Worm (Caenorhabditis elegans): ENCODE data around the gene Y37E11B.6.

ce11 chrIV:3593513-3593912 is 5.6 kb downstream of the Y37E11B.6 start, which contains the start of gene taf-2:
- TF ChIP-seq ZK546.5 (tag; optimal IDR thresholded peaks at IDR 0.05) (no peak), mml-1 (tag; optimal IDR thresholded peaks at IDR 0.05) (no peak), nhr-28 (tag; optimal IDR thresholded peaks at IDR 0.05) (no peak), nhr-11 (tag; optimal IDR thresholded peaks at IDR 0.05) (no peak), ceh-82 (tag; optimal IDR thresholded peaks at IDR 0.05) (no peak), lin-39 (tag; optimal IDR thresholded peaks at IDR 0.05) (no peak), ama-1 (optimal IDR thresholded peaks at IDR 0.05) (no peak)

All from whole organism, L3 larva.